Worm (Caenorhabditis elegans) whole organism, L4 larva: ENCODE data around the gene idpp-3.

Experiments
- ZK546.5 ChIP-seq, 2 experiments: sonication (generic microtip); optimal IDR thresholded peaks; 2 replicates each; lab custom pipeline; 2017; ENCODE audit warnings: missing biosample characterization in 2 of 2, missing genetic modification characterization in 2 of 2
- ceh-62 ChIP-seq: sonication (generic microtip); optimal IDR thresholded peaks from 2 replicates; lab custom pipeline; 2017; ENCODE audit warnings: missing biosample characterization, missing genetic modification characterization
- daf-16 ChIP-seq, 3 experiments: sonication (generic microtip); optimal IDR thresholded peaks; 2 replicates each; lab custom pipeline; 2016 to 2017; ENCODE audit warnings: missing genetic modification characterization in 3 of 3, missing genetic modification reagents in 3 of 3, mild to moderate bottlenecking in 2 of 3, missing compliant biosample characterization in 2 of 3, missing biosample characterization in 1 of 3, moderate library complexity in 1 of 3
- daf-8 ChIP-seq: fragments of 200-800 bp; sonication (Bioruptor generic); IDR thresholded peaks from 2 replicates; pipeline ENCODE4 v1.3.6; 2022; ENCODE audit warnings: missing genetic modification characterization, missing compliant biosample characterization
- dmd-8 ChIP-seq: fragments of 200-800 bp; sonication (Bioruptor generic); IDR thresholded peaks from 2 replicates; pipeline ENCODE4 v1.3.6; 2022; ENCODE audit warnings: missing genetic modification characterization, missing compliant biosample characterization
- egl-27 ChIP-seq: sonication (generic microtip); optimal IDR thresholded peaks from 3 replicates; lab custom pipeline; 2017; ENCODE audit warnings: missing biosample characterization, missing genetic modification reagents, missing genetic modification characterization
- lin-15B ChIP-seq: fragments of 150-350 bp; sonication (generic microtip); optimal IDR thresholded peaks from 3 replicates; lab custom pipeline; 2014; ENCODE audit warnings: missing biosample characterization, missing genetic modification characterization
- nhr-10 ChIP-seq: fragments of 150-350 bp; optimal IDR thresholded peaks from 2 replicates; lab custom pipeline; 2014; ENCODE audit warnings: missing biosample characterization, missing genetic modification characterization
- nhr-237 ChIP-seq: sonication (generic microtip); optimal IDR thresholded peaks from 2 replicates; lab custom pipeline; 2017; ENCODE audit warnings: missing biosample characterization, missing genetic modification characterization
- nhr-76 ChIP-seq: fragments of 150-350 bp; optimal IDR thresholded peaks from 2 replicates; lab custom pipeline; 2014; ENCODE audit warnings: missing biosample characterization, missing genetic modification characterization
- ztf-11 ChIP-seq: fragments of 150-350 bp; optimal IDR thresholded peaks from 2 replicates; lab custom pipeline; 2014; ENCODE audit warnings: missing biosample characterization, missing genetic modification characterization

DNA sequence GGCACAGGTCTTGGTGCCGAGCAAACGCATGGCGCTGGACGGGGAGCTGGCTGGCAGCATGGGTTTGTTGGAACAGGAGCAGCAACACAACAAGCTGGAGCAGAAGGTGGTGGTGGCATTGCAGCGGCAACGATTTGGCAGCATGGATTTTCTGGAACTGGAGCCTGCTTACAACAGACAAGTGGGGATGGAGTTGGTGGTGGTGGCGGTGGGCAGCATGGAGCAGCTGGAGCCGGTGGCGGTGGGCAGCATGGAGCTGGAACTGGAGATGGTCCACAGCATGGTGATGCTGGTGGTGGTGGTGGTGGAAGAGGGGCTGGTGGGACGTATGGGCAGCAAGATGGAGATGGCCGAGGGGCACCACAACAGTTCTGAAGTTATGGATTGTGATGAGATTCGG lies 530 bp downstream of the idpp-3 start:
- TF ChIP-seq lin-15B (tag; lab: Kevin White, UChicago) (no peak), daf-16 (GFP tag; optimal IDR thresholded peaks at IDR 0.05; lab: Kevin White, UChicago) (no peak), daf-16 (tag; optimal IDR thresholded peaks at IDR 0.05; lab: Kevin White, UChicago) (no peak), nhr-10 (tag; lab: Kevin White, UChicago) (no peak), ztf-11 (tag; lab: Kevin White, UChicago) (no peak), ZK546.5 (tag; optimal IDR thresholded peaks at IDR 0.05; lab: Kevin White, UChicago) (no peak), daf-8 (GFP tag; lab: Robert Waterston, UW) (no peak), nhr-237 (no peak), nhr-76 (tag; lab: Kevin White, UChicago) (no peak), dmd-8 (GFP tag; lab: Robert Waterston, UW) (no peak), egl-27 (tag; lab: Kevin White, UChicago) (no peak), ceh-62 (tag; lab: Kevin White, UChicago) (no peak)
